Worm (Caenorhabditis elegans): ENCODE measurements around the gene F26A1.1.
A peak's percentile ranks its signal among the peaks of the same experiment; 100 is the strongest.

F26A1.1 gene

ce11 chrIII:4868643-4869042 is 18.3 kb downstream of the F26A1.1 start, which contains the start of the genes msd-4 and C35D10.3:
Gene msd-4 (minus strand): TSS chrIII:4868743.
Gene C35D10.3 (plus strand): TSS chrIII:4868921.
- TF ChIP-seq tbx-8 (GFP tag; optimal IDR thresholded peaks at IDR 0.05) (no peak), unc-39 (tag; optimal IDR thresholded peaks at IDR 0.05) (no peak), drap-1 (GFP tag; optimal IDR thresholded peaks at IDR 0.05) (no peak), bed-3 (GFP tag; optimal IDR thresholded peaks at IDR 0.05) (no peak), nhr-2 (tag; optimal IDR thresholded peaks at IDR 0.05) (no peak)

ce11 chrIII:4870478-4870877 is 20.2 kb downstream of the F26A1.1 start, which contains the start of gene gipc-1:
Gene gipc-1 (plus strand): TSS chrIII:4870778.
- TF ChIP-seq nhr-28 (tag; optimal IDR thresholded peaks at IDR 0.05) (no peak), M03D4.4 (tag; optimal IDR thresholded peaks at IDR 0.05) (no peak), drap-1 (GFP tag; optimal IDR thresholded peaks at IDR 0.05) (no peak)

ce11 chrIII:4873395-4873794 is 23.1 kb downstream of the F26A1.1 start:
- TF ChIP-seq lsy-2 (tag; optimal IDR thresholded peaks at IDR 0.05): no peak
- no peak for TF ChIP-seq lin-32 (GFP tag; optimal IDR thresholded peaks at IDR 0.05)
- TF ChIP-seq nhr-28 (tag; optimal IDR thresholded peaks at IDR 0.05): no peak
- TF ChIP-seq ztf-11 (tag; optimal IDR thresholded peaks at IDR 0.05): no peak
- no peak for TF ChIP-seq mab-5 (tag; optimal IDR thresholded peaks at IDR 0.05)
- TF ChIP-seq elt-1 (tag; optimal IDR thresholded peaks at IDR 0.05; ENCODE audit: borderline replicate concordance, insufficient read depth): no peak
- no peak for TF ChIP-seq ces-1 (GFP tag; optimal IDR thresholded peaks at IDR 0.05)

- no peak for TF ChIP-seq mep-1 (tag; optimal IDR thresholded peaks at IDR 0.05)
- no peak for TF ChIP-seq nhr-12 (tag; optimal IDR thresholded peaks at IDR 0.05)
- no peak for TF ChIP-seq bed-3 (GFP tag; optimal IDR thresholded peaks at IDR 0.05)
- TF ChIP-seq ceh-83 (GFP tag; optimal IDR thresholded peaks at IDR 0.05): no peak
- no peak for TF ChIP-seq snpc-4 (tag; optimal IDR thresholded peaks at IDR 0.05)
- no peak for TF ChIP-seq blmp-1 (tag; optimal IDR thresholded peaks at IDR 0.05)
- TF ChIP-seq ces-1 (GFP tag; optimal IDR thresholded peaks at IDR 0.05): no peak
- no peak for TF ChIP-seq ceh-39 (tag; optimal IDR thresholded peaks at IDR 0.05)
- no peak for TF ChIP-seq nhr-76 (tag; optimal IDR thresholded peaks at IDR 0.05)
- TF ChIP-seq sem-2 (GFP tag; optimal IDR thresholded peaks at IDR 0.05): no peak
- TF ChIP-seq elt-3 (tag; optimal IDR thresholded peaks at IDR 0.05): no peak
- TF ChIP-seq ceh-43 (GFP tag; optimal IDR thresholded peaks at IDR 0.05): no peak
- TF ChIP-seq nhr-28 (tag; optimal IDR thresholded peaks at IDR 0.05): no peak
- TF ChIP-seq hlh-1 (tag; optimal IDR thresholded peaks at IDR 0.05): no peak
- no peak for TF ChIP-seq unc-120 (tag; optimal IDR thresholded peaks at IDR 0.05; ENCODE audit: poor library complexity, severe bottlenecking)
- no peak for TF ChIP-seq mls-2 (tag; optimal IDR thresholded peaks at IDR 0.05)
Measured at ce11 chrIII:4874671-4875070, 24.4 kb downstream of the F26A1.1 start, which contains the start of gene C35D10.12. Gene C35D10.12 (minus strand): TSS chrIII:4874771.

ce11 chrIII:4875663-4876062 is 25.4 kb downstream of the F26A1.1 start:
- no peak for TF ChIP-seq flh-1 (GFP tag; optimal IDR thresholded peaks at IDR 0.05)
- peak; percentile 21 for TF ChIP-seq ces-1 (GFP tag; optimal IDR thresholded peaks at IDR 0.05)

- no peak for TF ChIP-seq ztf-11 (tag; optimal IDR thresholded peaks at IDR 0.05)
- TF ChIP-seq lsy-2 (tag; optimal IDR thresholded peaks at IDR 0.05): peak; percentile 37
- no peak for TF ChIP-seq unc-62 (GFP tag; optimal IDR thresholded peaks at IDR 0.05)
- peak; percentile 19 for TF ChIP-seq pha-4 (tag; optimal IDR thresholded peaks at IDR 0.05)
- TF ChIP-seq nhr-28 (tag; optimal IDR thresholded peaks at IDR 0.05): no peak
- TF ChIP-seq mep-1 (tag; optimal IDR thresholded peaks at IDR 0.05): peak; percentile 50
Measured at ce11 chrIII:4878281-4878680, 28.0 kb downstream of the F26A1.1 start, which contains the start of the genes tost-1 and arx-6. Gene tost-1 (minus strand): TSS chrIII:4878311. Gene arx-6 (plus strand): TSS chrIII:4878658.

- TF ChIP-seq mep-1 (tag; optimal IDR thresholded peaks at IDR 0.05): no peak
- TF ChIP-seq lsy-2 (tag; optimal IDR thresholded peaks at IDR 0.05): no peak
Measured at ce11 chrIII:4879445-4879844, 29.1 kb downstream of the F26A1.1 start, which contains the start of gene C35D10.1. Gene C35D10.1 (plus strand): TSS chrIII:4879745.
